Worm (Caenorhabditis elegans): ENCODE measurements around the gene T13A10.1.

- no peak for TF ChIP-seq hmbx-1 (tag; optimal IDR thresholded peaks at IDR 0.05)
- TF ChIP-seq tbx-11 (GFP tag; IDR thresholded peaks at IDR 0.05), result no peak
- no peak for TF ChIP-seq hmg-4 (GFP tag; optimal IDR thresholded peaks at IDR 0.05)
- no peak for TF ChIP-seq hnd-1 (tag; optimal IDR thresholded peaks at IDR 0.05)
- TF ChIP-seq ama-1 (optimal IDR thresholded peaks at IDR 0.05), result no peak
- TF ChIP-seq ceh-36 (tag; optimal IDR thresholded peaks at IDR 0.05), result no peak
- no peak for TF ChIP-seq tbx-37 (GFP tag; conservative IDR thresholded peaks at IDR 0.05)
- TF ChIP-seq flt-1 (GFP tag; IDR thresholded peaks at IDR 0.05), result no peak
- no peak for TF ChIP-seq scrt-1 (GFP tag; IDR thresholded peaks at IDR 0.05)
These were observed 27.8 kb downstream of the T13A10.1 start, which contains the start of gene srv-25 for ce11 chrIV:6303642-6304041.

Data from whole organism, early embryonic.